Worm (Caenorhabditis elegans): ENCODE measurements around the gene rab-30.
A peak's percentile ranks its signal among the peaks of the same experiment; 100 is the strongest.

Gene rab-30

DNA sequence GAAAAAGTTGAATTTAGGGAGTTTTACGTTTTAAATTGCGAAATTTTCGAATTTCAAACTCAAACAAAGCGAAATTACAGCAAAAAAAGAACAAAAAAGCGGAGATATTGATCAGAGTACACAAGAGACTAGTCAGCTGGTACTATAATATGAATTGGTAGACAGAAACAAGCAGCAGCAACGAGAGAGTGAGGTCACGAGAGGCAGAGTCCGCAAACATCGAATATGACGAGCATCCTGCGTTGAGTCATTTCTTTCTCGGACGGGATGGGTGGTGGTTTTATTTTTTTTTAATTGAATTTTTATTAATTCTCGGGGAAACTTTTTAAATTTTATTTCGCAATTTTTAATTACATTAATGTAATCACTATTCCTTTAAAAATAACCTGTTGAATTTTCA lies 39.3 kb downstream of the rab-30 start (continued):
- TF ChIP-seq ztf-26 (tag; optimal IDR thresholded peaks at IDR 0.05) (no peak), attf-6 (GFP tag; IDR thresholded peaks at IDR 0.05) (no peak), F23B12.7 (tag; optimal IDR thresholded peaks at IDR 0.05; ENCODE audit: insufficient read depth) (peak; percentile 4)

DNA sequence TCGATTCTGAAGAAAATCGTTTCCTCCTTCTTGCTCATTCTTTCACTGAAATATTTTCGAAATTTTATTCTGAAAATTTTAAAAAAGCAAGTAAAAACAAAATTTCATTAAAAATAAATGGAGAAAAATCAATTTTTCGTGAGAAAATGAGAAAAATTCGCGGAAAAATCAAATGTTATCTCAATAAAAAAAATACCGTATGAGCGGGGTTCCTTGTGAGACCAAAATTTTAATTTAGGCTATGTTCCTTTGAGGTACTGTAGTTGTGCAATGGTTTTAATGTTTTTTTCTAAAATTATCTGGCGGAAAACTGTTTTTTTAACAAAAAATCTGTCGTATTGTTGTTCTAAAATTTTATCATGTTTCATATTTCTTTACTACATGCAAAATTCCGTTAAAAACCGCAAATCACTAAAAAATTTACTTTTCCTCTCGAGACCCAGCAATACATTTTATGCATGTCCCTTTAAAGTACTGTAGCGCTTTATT lies 39.8 kb downstream of the rab-30 start, which contains the start of gene epg-6:
Gene epg-6, minus strand, starts transcription at position 51 of the 489 bp plus-strand sequence.
- TF ChIP-seq ets-4 (GFP tag; optimal IDR thresholded peaks at IDR 0.05): no peak
- TF ChIP-seq F33H1.4 (GFP tag; IDR thresholded peaks at IDR 0.05): peak; percentile 94
- TF ChIP-seq tbx-9 (tag; optimal IDR thresholded peaks at IDR 0.05; ENCODE audit: borderline replicate concordance): no peak
- no peak for TF ChIP-seq Y53F4B.3 (GFP tag; IDR thresholded peaks at IDR 0.05)
- no peak for TF ChIP-seq cebp-2 (GFP tag; IDR thresholded peaks at IDR 0.05)
- TF ChIP-seq rcor-1 (GFP tag; IDR thresholded peaks at IDR 0.05): no peak
- no peak for TF ChIP-seq rpc-1 (optimal IDR thresholded peaks at IDR 0.05)
- no peak for TF ChIP-seq rpc-1 (tag; optimal IDR thresholded peaks at IDR 0.05)
- no peak for TF ChIP-seq pha-4 (tag; optimal IDR thresholded peaks at IDR 0.05)
- no peak for TF ChIP-seq mel-28 (tag; optimal IDR thresholded peaks at IDR 0.05; ENCODE audit: borderline replicate concordance)
- TF ChIP-seq T26A5.8 (tag; optimal IDR thresholded peaks at IDR 0.05): no peak
- TF ChIP-seq ama-1 (optimal IDR thresholded peaks at IDR 0.05): no peak
- TF ChIP-seq ama-1 (GFP tag; optimal IDR thresholded peaks at IDR 0.05): no peak
- no peak for TF ChIP-seq ceh-79 (tag; optimal IDR thresholded peaks at IDR 0.05)
- no peak for TF ChIP-seq dpff-1 (tag; optimal IDR thresholded peaks at IDR 0.05)
- no peak for TF ChIP-seq lag-1 (GFP tag; IDR thresholded peaks at IDR 0.05)
- no peak for TF ChIP-seq chd-7 (tag; optimal IDR thresholded peaks at IDR 0.05)
- TF ChIP-seq B0336.3 (GFP tag; IDR thresholded peaks at IDR 0.05): no peak
- TF ChIP-seq ceh-100 (GFP tag; IDR thresholded peaks at IDR 0.05): no peak
- TF ChIP-seq C06A6.2 (GFP tag; conservative IDR thresholded peaks at IDR 0.05): no peak
- TF ChIP-seq ztf-18 (tag; optimal IDR thresholded peaks at IDR 0.05): no peak
- TF ChIP-seq let-526 (GFP tag; IDR thresholded peaks at IDR 0.05): no peak
- no peak for TF ChIP-seq C17E4.6 (GFP tag; IDR thresholded peaks at IDR 0.05)
- no peak for TF ChIP-seq Y53G8AR.9 (GFP tag; conservative IDR thresholded peaks at IDR 0.05)
- no peak for TF ChIP-seq F10E7.11 (tag; optimal IDR thresholded peaks at IDR 0.05)
- no peak for TF ChIP-seq ceh-27 (GFP tag; optimal IDR thresholded peaks at IDR 0.05)
- TF ChIP-seq nhr-80 (tag; optimal IDR thresholded peaks at IDR 0.05): no peak
- TF ChIP-seq hlh-12 (tag; optimal IDR thresholded peaks at IDR 0.05): no peak
- TF ChIP-seq lsl-1 (GFP tag; optimal IDR thresholded peaks at IDR 0.05): peak; percentile 99
- TF ChIP-seq hlh-26 (GFP tag; conservative IDR thresholded peaks at IDR 0.05): no peak
- no peak for TF ChIP-seq sptf-2 (GFP tag; optimal IDR thresholded peaks at IDR 0.05)
- TF ChIP-seq ztf-3 (GFP tag; optimal IDR thresholded peaks at IDR 0.05): no peak
- no peak for TF ChIP-seq B0261.1 (tag; optimal IDR thresholded peaks at IDR 0.05)
- no peak for TF ChIP-seq F22D6.2 (tag; optimal IDR thresholded peaks at IDR 0.05)
- no peak for TF ChIP-seq Y95B8A.8 (GFP tag; IDR thresholded peaks at IDR 0.05)
- no peak for TF ChIP-seq nfyb-1 (GFP tag; IDR thresholded peaks at IDR 0.05)
- TF ChIP-seq B0035.1 (tag; optimal IDR thresholded peaks at IDR 0.05): no peak
- TF ChIP-seq ztf-26 (tag; optimal IDR thresholded peaks at IDR 0.05): no peak
- TF ChIP-seq lin-40 (tag; optimal IDR thresholded peaks at IDR 0.05): no peak
- TF ChIP-seq nhr-27 (tag; optimal IDR thresholded peaks at IDR 0.05): no peak
- TF ChIP-seq nhr-90 (tag; optimal IDR thresholded peaks at IDR 0.05): no peak
- TF ChIP-seq zfh-2 (GFP tag; conservative IDR thresholded peaks at IDR 0.05): no peak
- no peak for TF ChIP-seq dox-1 (GFP tag; IDR thresholded peaks at IDR 0.05)
- TF ChIP-seq egl-18 (GFP tag; IDR thresholded peaks at IDR 0.05): no peak
- no peak for TF ChIP-seq akir-1 (GFP tag; optimal IDR thresholded peaks at IDR 0.05)
- 0 out of 2 replicates have a peak, but pooled peaks have one; percentile 28 for TF ChIP-seq hsf-1 (GFP tag; IDR thresholded peaks at IDR 0.05)
- TF ChIP-seq madf-6 (GFP tag; IDR thresholded peaks at IDR 0.05): peak; percentile 93

Measured in whole organism, young adult.